Fruit fly (Drosophila melanogaster) whole organism, embryonic: ENCODE measurements around the gene UbcE2H.

Experiments
- Bteb2 ChIP-seq: fragments of 200-800 bp; sonication (Bioruptor generic); optimal IDR thresholded peaks from 2 replicates; lab custom pipeline; 2016; ENCODE audit warnings: missing biosample characterization, missing genetic modification characterization
- C15 ChIP-seq: fragments of 200-800 bp; sonication (Bioruptor generic); IDR thresholded peaks from 3 replicates; pipeline ENCODE4 v1.3.6; 2022; ENCODE audit warnings: missing biosample characterization, missing genetic modification characterization
- CG10321 ChIP-seq: fragments of 200-800 bp; sonication (Bioruptor generic); IDR thresholded peaks from 2 replicates; pipeline ENCODE4 v1.3.6; 2022; ENCODE audit warnings: missing biosample characterization, missing genetic modification characterization
- CG11398 ChIP-seq: fragments of 200-800 bp; sonication (Bioruptor generic); optimal IDR thresholded peaks from 2 replicates; lab custom pipeline; 2016; ENCODE audit warnings: missing biosample characterization, missing genetic modification characterization
- CG11456 ChIP-seq: fragments of 200-800 bp; sonication (Bioruptor generic); IDR thresholded peaks from 3 replicates; pipeline ENCODE4 v1.3.6; 2022; ENCODE audit warnings: missing biosample characterization, missing genetic modification characterization
- CG12942 ChIP-seq: fragments of 200-800 bp; sonication (Bioruptor generic); optimal IDR thresholded peaks from 3 replicates; lab custom pipeline; 2016; ENCODE audit warnings: missing biosample characterization, missing genetic modification characterization
- CG13123 ChIP-seq: fragments of 200-800 bp; sonication (Bioruptor generic); optimal IDR thresholded peaks from 2 replicates; lab custom pipeline; 2016; ENCODE audit warnings: missing biosample characterization, missing genetic modification characterization
- CG13624 ChIP-seq: fragments of 200-800 bp; sonication (Bioruptor generic); optimal IDR thresholded peaks from 2 replicates; lab custom pipeline; 2016; ENCODE audit warnings: missing biosample characterization, missing genetic modification characterization
- CG14710 ChIP-seq: fragments of 200-800 bp; sonication (Bioruptor generic); optimal IDR thresholded peaks from 3 replicates; lab custom pipeline; 2019; ENCODE audit warnings: missing biosample characterization, mild to moderate bottlenecking, missing genetic modification characterization, moderate library complexity
- CG15073 ChIP-seq: fragments of 200-800 bp; sonication (Bioruptor generic); optimal IDR thresholded peaks from 2 replicates; lab custom pipeline; 2016; ENCODE audit warnings: missing biosample characterization, missing genetic modification characterization
- CG18262 ChIP-seq: fragments of 200-800 bp; optimal IDR thresholded peaks from 3 replicates; lab custom pipeline; 2019; ENCODE audit warnings: missing biosample characterization, mild to moderate bottlenecking, missing genetic modification characterization, moderate library complexity
- CG30403 ChIP-seq: fragments of 200-800 bp; sonication (Bioruptor generic); optimal IDR thresholded peaks from 3 replicates; lab custom pipeline; 2016; ENCODE audit warnings: missing biosample characterization, missing genetic modification characterization
- CG34422 ChIP-seq: fragments of 200-800 bp; sonication (Bioruptor generic); IDR thresholded peaks from 3 replicates; pipeline ENCODE4 v1.3.6; 2022; ENCODE audit warnings: missing biosample characterization, missing genetic modification characterization
- CG3726 ChIP-seq: fragments of 200-800 bp; sonication (Bioruptor generic); IDR thresholded peaks from 3 replicates; pipeline ENCODE4, ENCODE4 v1.3.6; 2022; ENCODE audit warnings: missing biosample characterization, missing genetic modification characterization
- CG4617 ChIP-seq: fragments of 200-800 bp; sonication (Bioruptor generic); optimal IDR thresholded peaks from 3 replicates; lab custom pipeline; 2016; ENCODE audit warnings: missing biosample characterization, missing genetic modification characterization, borderline replicate concordance
- CG6765 ChIP-seq: fragments of 200-800 bp; sonication (Bioruptor generic); optimal IDR thresholded peaks from 3 replicates; lab custom pipeline; 2017; ENCODE audit warnings: missing biosample characterization, mild to moderate bottlenecking, missing genetic modification characterization
- CG7987 ChIP-seq: fragments of 200-800 bp; sonication (Bioruptor generic); optimal IDR thresholded peaks from 2 replicates; lab custom pipeline; 2018; ENCODE audit warnings: missing biosample characterization, mild to moderate bottlenecking, missing genetic modification characterization, moderate library complexity
- CG8290 ChIP-seq, 3 experiments: fragments of 200-800 bp; sonication (Bioruptor generic); optimal IDR thresholded peaks; 2 replicates each; lab custom pipeline; 2016 to 2019; ENCODE audit warnings: missing biosample characterization in 3 of 3, missing genetic modification characterization in 3 of 3, mild to moderate bottlenecking in 2 of 3, moderate library complexity in 1 of 3
- CG9727 ChIP-seq: fragments of 200-800 bp; sonication (Bioruptor generic); optimal IDR thresholded peaks from 3 replicates; lab custom pipeline; 2017; ENCODE audit warnings: missing biosample characterization, mild to moderate bottlenecking, missing genetic modification characterization
- CG9932 ChIP-seq: fragments of 200-800 bp; sonication (Bioruptor generic); IDR thresholded peaks from 2 replicates; pipeline ENCODE4 v1.3.6; 2022; ENCODE audit warnings: missing biosample characterization, missing genetic modification characterization
- Deaf1 ChIP-seq: fragments of 200-800 bp; optimal IDR thresholded peaks from 3 replicates; lab custom pipeline; 2019; ENCODE audit warnings: missing biosample characterization, mild to moderate bottlenecking, missing genetic modification characterization, moderate library complexity
- Dfd ChIP-seq, 2 experiments: fragments of >200 bp; optimal IDR thresholded peaks; 2 replicates each; lab custom pipeline; 2017; ENCODE audit warnings: missing biosample characterization in 2 of 2, missing genetic modification characterization in 2 of 2
- Dip3 ChIP-seq: fragments of 200-800 bp; sonication (Bioruptor generic); optimal IDR thresholded peaks from 3 replicates; lab custom pipeline; 2016; ENCODE audit warnings: missing biosample characterization, missing genetic modification characterization
- Ets97D ChIP-seq: fragments of 200-800 bp; sonication (Bioruptor generic); optimal IDR thresholded peaks from 3 replicates; lab custom pipeline; 2016; ENCODE audit warnings: missing biosample characterization, missing genetic modification characterization
- HmgZ ChIP-seq: fragments of 200-800 bp; sonication (Bioruptor generic); optimal IDR thresholded peaks from 2 replicates; lab custom pipeline; 2018; ENCODE audit warnings: missing biosample characterization, mild to moderate bottlenecking, missing genetic modification characterization
- Hsf ChIP-seq: fragments of 200-800 bp; sonication (Bioruptor generic); optimal IDR thresholded peaks from 3 replicates; lab custom pipeline; 2016; ENCODE audit warnings: missing biosample characterization, missing genetic modification characterization
- Opbp ChIP-seq: fragments of 200-800 bp; sonication (Bioruptor generic); IDR thresholded peaks from 3 replicates; pipeline ENCODE4 v1.3.6; 2022; ENCODE audit warnings: missing biosample characterization, missing genetic modification characterization; ENCODE audit not compliant: partially characterized antibody
- Poxn ChIP-seq: fragments of 200-800 bp; sonication (Bioruptor generic); IDR thresholded peaks from 2 replicates; pipeline ENCODE4 v1.3.6; 2022; ENCODE audit warnings: missing biosample characterization, missing genetic modification characterization
- Sry-δ ChIP-seq: fragments of 200-800 bp; sonication (Bioruptor generic); optimal IDR thresholded peaks from 2 replicates; lab custom pipeline; 2016; ENCODE audit warnings: missing biosample characterization, missing genetic modification characterization
- Xrp1 ChIP-seq: fragments of 200-800 bp; sonication (Bioruptor generic); IDR thresholded peaks from 2 replicates; pipeline ENCODE4 v1.3.6; 2022; ENCODE audit warnings: missing biosample characterization, missing genetic modification characterization
- aop ChIP-seq: fragments of 200-800 bp; sonication (Bioruptor generic); IDR thresholded peaks from 2 replicates; pipeline ENCODE4 v1.3.6; 2022; ENCODE audit warnings: missing biosample characterization, missing genetic modification characterization
- ap ChIP-seq: fragments of 200-800 bp; sonication (Bioruptor generic); IDR thresholded peaks from 2 replicates; pipeline ENCODE4 v1.3.6; 2022; ENCODE audit warnings: missing biosample characterization, missing genetic modification characterization
- ase ChIP-seq: fragments of 200-800 bp; sonication (Bioruptor generic); IDR thresholded peaks from 3 replicates; pipeline ENCODE4 v1.3.6; 2022; ENCODE audit warnings: missing biosample characterization, missing genetic modification characterization
- chinmo ChIP-seq: fragments of 200-800 bp; sonication (Bioruptor generic); IDR thresholded peaks from 4 replicates; pipeline ENCODE4 v1.3.6; 2022; ENCODE audit warnings: missing biosample characterization, missing genetic modification characterization; ENCODE audit not compliant: partially characterized antibody
- crp ChIP-seq, 2 experiments: fragments of 200-800 bp; sonication (Bioruptor generic); optimal IDR thresholded peaks; 2 replicates in 1 of 2; 3 replicates in 1 of 2; lab custom pipeline; 2017; ENCODE audit warnings: missing biosample characterization in 2 of 2, missing genetic modification characterization in 2 of 2, mild to moderate bottlenecking in 1 of 2, moderate library complexity in 1 of 2
- dpn ChIP-seq, 2 experiments: fragments of 200-800 bp; sonication (Bioruptor generic); optimal IDR thresholded peaks; 3 replicates each; lab custom pipeline; 2016; ENCODE audit warnings: missing biosample characterization in 2 of 2, missing genetic modification characterization in 2 of 2
- ems ChIP-seq: fragments of 200-800 bp; sonication (Bioruptor generic); optimal IDR thresholded peaks from 3 replicates; lab custom pipeline; 2016; ENCODE audit warnings: missing biosample characterization, missing genetic modification characterization
- eyg ChIP-seq: fragments of 200-800 bp; sonication (Bioruptor generic); optimal IDR thresholded peaks from 3 replicates; lab custom pipeline; 2016; ENCODE audit warnings: missing biosample characterization, missing genetic modification characterization
- gcm2 ChIP-seq: fragments of 200-800 bp; sonication (Bioruptor generic); optimal IDR thresholded peaks from 2 replicates; lab custom pipeline; 2016; ENCODE audit warnings: missing biosample characterization, missing genetic modification characterization
- gsb-n ChIP-seq: fragments of 200-800 bp; sonication (Bioruptor generic); optimal IDR thresholded peaks from 3 replicates; lab custom pipeline; 2018; ENCODE audit warnings: missing biosample characterization, mild to moderate bottlenecking, missing genetic modification characterization
- insv ChIP-seq, 2 experiments: fragments of 200-800 bp; sonication (Bioruptor generic); optimal IDR thresholded peaks; 3 replicates each; lab custom pipeline; 2016 to 2018; ENCODE audit warnings: missing biosample characterization in 2 of 2, missing genetic modification characterization in 2 of 2
- klu ChIP-seq: fragments of 200-800 bp; sonication (Bioruptor generic); IDR thresholded peaks from 2 replicates; pipeline ENCODE4 v1.3.6; 2022; ENCODE audit warnings: missing biosample characterization, missing genetic modification characterization
- lola ChIP-seq, 3 experiments: fragments of >200 bp in 2 of 3; fragments of 200-800 bp in 1 of 3; sonication (Bioruptor generic) in 1 of 3; optimal IDR thresholded peaks; 2 replicates each; lab custom pipeline; 2017 to 2019; ENCODE audit warnings: missing biosample characterization in 3 of 3, missing genetic modification characterization in 3 of 3, mild to moderate bottlenecking in 1 of 3, moderate library complexity in 1 of 3
- maf-S ChIP-seq: fragments of 200-800 bp; sonication (Bioruptor generic); optimal IDR thresholded peaks from 2 replicates; lab custom pipeline; 2016; ENCODE audit warnings: missing biosample characterization, missing genetic modification characterization
- pita ChIP-seq: fragments of 200-800 bp; sonication (Bioruptor generic); optimal IDR thresholded peaks from 2 replicates; lab custom pipeline; 2017; ENCODE audit warnings: missing biosample characterization, mild to moderate bottlenecking, missing genetic modification characterization
- rib ChIP-seq: fragments of 200-800 bp; sonication (Bioruptor generic); IDR thresholded peaks from 2 replicates; pipeline ENCODE4 v1.3.6; 2022; ENCODE audit warnings: missing biosample characterization, missing genetic modification characterization
- sens ChIP-seq: fragments of 200-800 bp; sonication (Bioruptor generic); peaks from one replicate; lab custom pipeline; 2016; ENCODE audit warnings: missing biosample characterization, missing genetic modification characterization
- sisA ChIP-seq: fragments of 200-800 bp; sonication (Bioruptor generic); IDR thresholded peaks from 2 replicates; pipeline ENCODE4 v1.3.6; 2022; ENCODE audit warnings: missing biosample characterization, missing genetic modification characterization
- sqz ChIP-seq: fragments of 200-800 bp; sonication (Bioruptor generic); optimal IDR thresholded peaks from 3 replicates; lab custom pipeline; 2018; ENCODE audit warnings: missing biosample characterization, mild to moderate bottlenecking, missing genetic modification characterization
- sr ChIP-seq: fragments of 200-800 bp; sonication (Bioruptor generic); IDR thresholded peaks from 3 replicates; pipeline ENCODE4 v1.3.6; 2022; ENCODE audit warnings: missing biosample characterization, missing genetic modification characterization
- stwl ChIP-seq: fragments of 200-800 bp; sonication (Bioruptor generic); optimal IDR thresholded peaks from 3 replicates; lab custom pipeline; 2018; ENCODE audit warnings: missing biosample characterization, mild to moderate bottlenecking, missing genetic modification characterization, moderate library complexity
- tx ChIP-seq: fragments of 200-800 bp; sonication (Bioruptor generic); optimal IDR thresholded peaks from 2 replicates; lab custom pipeline; 2016; ENCODE audit warnings: missing biosample characterization, missing genetic modification characterization

UbcE2H gene

dm6 chrX:8093722-8094177 lies at the start of gene UbcE2H (continued):
- no peak for TF ChIP-seq lola (GFP tag; optimal IDR thresholded peaks at IDR 0.05; lab: Kevin White, UChicago)
- no peak for TF ChIP-seq CG12942 (GFP tag; lab: Kevin White, UChicago)
- TF ChIP-seq sisA (GFP tag; lab: Robert Waterston, UW): no peak
- no peak for TF ChIP-seq CG8290 (GFP tag; optimal IDR thresholded peaks at IDR 0.05; lab: Kevin White, UChicago)
- TF ChIP-seq CG8290 (tag; optimal IDR thresholded peaks at IDR 0.05; lab: Kevin White, UChicago): peak in 1 of 2 experiments; percentile 52
- no peak for TF ChIP-seq chinmo
- TF ChIP-seq rib (GFP tag; lab: Robert Waterston, UW): no peak
- TF ChIP-seq CG3726 (GFP tag; lab: Robert Waterston, UW): no peak
- no peak for TF ChIP-seq ems
- no peak for TF ChIP-seq ase
- no peak for TF ChIP-seq CG6765 (GFP tag; lab: Kevin White, UChicago)
- no peak for TF ChIP-seq CG9932
- TF ChIP-seq Hsf (GFP tag; lab: Kevin White, UChicago): no peak
- peak; percentile 91 for TF ChIP-seq Ets97D (GFP tag; lab: Kevin White, UChicago)
- peak; percentile 70 for TF ChIP-seq pita (GFP tag; lab: Kevin White, UChicago)
- TF ChIP-seq CG30403 (GFP tag; lab: Kevin White, UChicago): no peak
- peak; percentile 39 for TF ChIP-seq HmgZ (tag; lab: Kevin White, UChicago)
- no peak for TF ChIP-seq klu (GFP tag; lab: Robert Waterston, UW)
- no peak for TF ChIP-seq Poxn
- no peak for TF ChIP-seq CG18262 (tag; lab: Kevin White, UChicago)
- TF ChIP-seq Xrp1 (GFP tag; lab: Robert Waterston, UW): no peak
- TF ChIP-seq sr (GFP tag; lab: Robert Waterston, UW): no peak
- no peak for TF ChIP-seq CG15073 (GFP tag; lab: Kevin White, UChicago)
- peak; percentile 65 for TF ChIP-seq sens (GFP tag; lab: Kevin White, UChicago)
- TF ChIP-seq CG7987 (GFP tag; lab: Kevin White, UChicago): no peak
- no peak for TF ChIP-seq gcm2 (GFP tag; lab: Kevin White, UChicago)
- peak; percentile 18 for TF ChIP-seq CG13624
- TF ChIP-seq Deaf1: no peak
- peak; percentile 46 for TF ChIP-seq Sry-δ
- TF ChIP-seq CG9727 (GFP tag; lab: Kevin White, UChicago): no peak
- TF ChIP-seq Bteb2: no peak
- TF ChIP-seq CG4617: peak; percentile 59
- peak in 1 of 2 experiments; percentile 15 for TF ChIP-seq crp (GFP tag; optimal IDR thresholded peaks at IDR 0.05; lab: Kevin White, UChicago)
- no peak for TF ChIP-seq gsb-n
- TF ChIP-seq Opbp (GFP tag; lab: Robert Waterston, UW): peak; percentile 16; the same call in 1 of the 3 replicates
- TF ChIP-seq tx: no peak
- TF ChIP-seq CG11398: no peak
- no peak for TF ChIP-seq C15 (GFP tag; lab: Robert Waterston, UW)
- TF ChIP-seq ap (GFP tag; lab: Robert Waterston, UW): no peak
- no peak for TF ChIP-seq CG11456
- TF ChIP-seq CG34422 (GFP tag; lab: Robert Waterston, UW): peak; percentile 11; the same call in 1 of the 3 replicates
- TF ChIP-seq dpn (GFP tag; optimal IDR thresholded peaks at IDR 0.05; lab: Kevin White, UChicago): no peak
- TF ChIP-seq Dip3 (GFP tag; lab: Kevin White, UChicago): no peak
- peak in 1 of 2 experiments; percentile 7 for TF ChIP-seq insv (GFP tag; optimal IDR thresholded peaks at IDR 0.05; lab: Kevin White, UChicago)
- no peak for TF ChIP-seq eyg (GFP tag; lab: Kevin White, UChicago)
- no peak for TF ChIP-seq CG10321 (GFP tag; lab: Robert Waterston, UW)
- peak; percentile 31 for TF ChIP-seq sqz (GFP tag; lab: Kevin White, UChicago)
- TF ChIP-seq Dfd (GFP tag; optimal IDR thresholded peaks at IDR 0.05; lab: Kevin White, UChicago): no peak
- TF ChIP-seq CG14710 (tag; lab: Kevin White, UChicago): peak; percentile 37
- no peak for TF ChIP-seq maf-S
- no peak for TF ChIP-seq CG13123 (GFP tag; lab: Kevin White, UChicago)
- peak; percentile 60 for TF ChIP-seq stwl (tag; lab: Kevin White, UChicago)
- no peak for TF ChIP-seq aop
